Worm (Caenorhabditis elegans) whole organism, young adult: ENCODE data around the gene Y70C5A.3.
A peak's percentile ranks its signal among the peaks of the same experiment; 100 is the strongest.

Source experiments
- B0336.3 ChIP-seq: fragments of 200-800 bp; sonication (Bioruptor generic); IDR thresholded peaks from 2 replicates; pipeline ENCODE4 v1.3.6; 2022; ENCODE audit warnings: missing genetic modification characterization, missing compliant biosample characterization
- D2030.7 ChIP-seq: fragments of 200-800 bp; sonication (Bioruptor generic); IDR thresholded peaks from 2 replicates; pipeline ENCODE4 v1.3.6; 2022; ENCODE audit warnings: missing genetic modification reagents, missing genetic modification characterization, missing compliant biosample characterization
- F22D6.2 ChIP-seq: sonication (generic microtip); optimal IDR thresholded peaks from 2 replicates; lab custom pipeline; 2016; ENCODE audit warnings: mild to moderate bottlenecking, missing genetic modification characterization, missing compliant biosample characterization
- F49E8.2 ChIP-seq: sonication (generic microtip); optimal IDR thresholded peaks from 3 replicates; lab custom pipeline; 2017; ENCODE audit warnings: missing genetic modification characterization, mild to moderate bottlenecking, missing compliant biosample characterization, antibody characterized with exemption, moderate library complexity; ENCODE audit not compliant: insufficient read depth
- F52B5.7 ChIP-seq: sonication (generic microtip); optimal IDR thresholded peaks from 2 replicates; lab custom pipeline; 2016; ENCODE audit warnings: mild to moderate bottlenecking, missing genetic modification characterization, missing compliant biosample characterization
- F57C9.4 ChIP-seq: sonication (generic microtip); optimal IDR thresholded peaks from 2 replicates; lab custom pipeline; 2017; ENCODE audit warnings: mild to moderate bottlenecking, missing genetic modification characterization, missing compliant biosample characterization
- Y53F4B.3 ChIP-seq: fragments of 200-800 bp; sonication (Bioruptor generic); IDR thresholded peaks from 2 replicates; pipeline ENCODE4 v1.3.6; 2022; ENCODE audit warnings: missing genetic modification reagents, missing genetic modification characterization, missing compliant biosample characterization
- aptf-2 ChIP-seq: fragments of 200-800 bp; sonication (Bioruptor generic); conservative IDR thresholded peaks from 2 replicates; pipeline ENCODE4 v1.3.6; 2022; ENCODE audit warnings: missing genetic modification reagents, missing genetic modification characterization, missing compliant biosample characterization
- attf-6 ChIP-seq: fragments of 200-800 bp; sonication (Bioruptor generic); IDR thresholded peaks from 2 replicates; pipeline ENCODE4 v1.3.6; 2022; ENCODE audit warnings: missing genetic modification reagents, missing genetic modification characterization, missing compliant biosample characterization
- cebp-1 ChIP-seq, 2 experiments: fragments of 200-800 bp in 1 of 2; sonication (Bioruptor generic) in 1 of 2; sonication (generic microtip) in 1 of 2; IDR thresholded peaks in 1 of 2; optimal IDR thresholded peaks in 1 of 2; 2 replicates each; pipeline versions ENCODE4 v1.3.6 to Lab custom; 2017 to 2022; ENCODE audit warnings: missing compliant biosample characterization in 2 of 2, missing genetic modification characterization in 2 of 2, mild to moderate bottlenecking in 1 of 2, missing genetic modification reagents in 1 of 2, moderate library complexity in 1 of 2
- ceh-58 ChIP-seq: fragments of 200-800 bp; sonication (Bioruptor generic); IDR thresholded peaks from 2 replicates; pipeline ENCODE4 v1.3.6; 2022; ENCODE audit warnings: missing genetic modification characterization, missing compliant biosample characterization
- ceh-91 ChIP-seq: fragments of 200-800 bp; sonication (Bioruptor generic); IDR thresholded peaks from 2 replicates; pipeline ENCODE4 v1.3.6; 2022; ENCODE audit warnings: missing genetic modification reagents, missing genetic modification characterization, missing compliant biosample characterization
- chd-7 ChIP-seq: sonication (generic microtip); optimal IDR thresholded peaks from 2 replicates; lab custom pipeline; 2016; ENCODE audit warnings: mild to moderate bottlenecking, missing genetic modification characterization, moderate library complexity, missing compliant biosample characterization
- efl-1 ChIP-seq: fragments of 150-350 bp; optimal IDR thresholded peaks from 2 replicates; lab custom pipeline; 2014; ENCODE audit warnings: missing biosample characterization, missing genetic modification reagents, missing genetic modification characterization
- egl-44 ChIP-seq: fragments of 200-800 bp; sonication (Bioruptor generic); IDR thresholded peaks from 2 replicates; pipeline ENCODE4 v1.3.6; 2022; ENCODE audit warnings: missing genetic modification reagents, missing genetic modification characterization, missing compliant biosample characterization
- fkh-3 ChIP-seq: sonication (generic microtip); optimal IDR thresholded peaks from 2 replicates; lab custom pipeline; 2016; ENCODE audit warnings: mild to moderate bottlenecking, missing genetic modification characterization, missing compliant biosample characterization
- lsy-27 ChIP-seq: sonication (generic microtip); optimal IDR thresholded peaks from 2 replicates; lab custom pipeline; 2017; ENCODE audit warnings: missing genetic modification characterization, mild to moderate bottlenecking, missing compliant biosample characterization, antibody characterized with exemption, missing genotype, borderline replicate concordance; ENCODE audit not compliant: insufficient read depth
- madf-6 ChIP-seq: fragments of 200-800 bp; sonication (Bioruptor generic); IDR thresholded peaks from 2 replicates; pipeline ENCODE4 v1.3.6; 2022; ENCODE audit warnings: missing genetic modification reagents, missing genetic modification characterization, missing compliant biosample characterization
- nfya-1 ChIP-seq: sonication (generic microtip); optimal IDR thresholded peaks from 2 replicates; lab custom pipeline; 2017; ENCODE audit warnings: antibody characterized with exemption, missing compliant biosample characterization, missing genetic modification characterization, borderline replicate concordance; ENCODE audit not compliant: insufficient read depth
- pbrm-1 ChIP-seq: fragments of 200-800 bp; sonication (Bioruptor generic); IDR thresholded peaks from 2 replicates; pipeline ENCODE4 v1.3.6; 2022; ENCODE audit warnings: missing genetic modification reagents, missing genetic modification characterization, missing compliant biosample characterization
- repo-1 ChIP-seq: sonication (generic microtip); optimal IDR thresholded peaks from 2 replicates; lab custom pipeline; 2017; ENCODE audit warnings: mild to moderate bottlenecking, missing genetic modification characterization, missing compliant biosample characterization
- rpc-1 ChIP-seq, 2 experiments: fragments of 150-350 bp in 1 of 2; sonication (generic microtip) in 1 of 2; optimal IDR thresholded peaks; 2 replicates each; lab custom pipeline; 2014 to 2018; ENCODE audit warnings: missing biosample characterization in 1 of 2, missing genetic modification characterization in 1 of 2, missing genetic modification reagents in 1 of 2, missing genotype in 1 of 2
- sdz-38 ChIP-seq: sonication (generic microtip); optimal IDR thresholded peaks from 2 replicates; lab custom pipeline; 2016; ENCODE audit warnings: missing genotype, missing genetic modification characterization, missing compliant biosample characterization
- snpc-4 ChIP-seq, 5 experiments: fragments of 150-350 bp in 1 of 5; sonication (generic microtip) in 4 of 5; optimal IDR thresholded peaks; 2 replicates each; lab custom pipeline; 2014 to 2018; ENCODE audit warnings: missing genetic modification characterization in 5 of 5, missing biosample characterization in 3 of 5, antibody characterized with exemption in 2 of 5, mild to moderate bottlenecking in 2 of 5, missing compliant biosample characterization in 2 of 5, missing genotype in 2 of 5, moderate library complexity in 2 of 5, missing genetic modification reagents in 1 of 5
- sptf-2 ChIP-seq: fragments of 200-800 bp; sonication (Bioruptor generic); optimal IDR thresholded peaks from 2 replicates; lab custom pipeline; 2018; ENCODE audit warnings: mild to moderate bottlenecking, missing genetic modification characterization, missing compliant biosample characterization
- unc-130 ChIP-seq: sonication (generic microtip); optimal IDR thresholded peaks from 2 replicates; lab custom pipeline; 2016; ENCODE audit warnings: missing genetic modification reagents, missing genetic modification characterization, missing compliant biosample characterization
- xnd-1 ChIP-seq: sonication (generic microtip); optimal IDR thresholded peaks from 2 replicates; lab custom pipeline; 2016; ENCODE audit warnings: missing genotype, missing genetic modification reagents, missing genetic modification characterization, missing compliant biosample characterization
- ztf-25 ChIP-seq: fragments of 200-800 bp; sonication (Bioruptor generic); IDR thresholded peaks from 2 replicates; pipeline ENCODE4 v1.3.6; 2022; ENCODE audit warnings: missing genetic modification reagents, missing genetic modification characterization, missing compliant biosample characterization

The Y70C5A.3 gene

ce11 chrV:16591992-16592798 lies 28.5 kb downstream of the Y70C5A.3 start, which contains the start of gene srh-269 (continued):
- peak; percentile 29 for TF ChIP-seq F22D6.2
- TF ChIP-seq aptf-2 (GFP tag; lab: Robert Waterston, UW) = no peak
- no peak for TF ChIP-seq sptf-2 (GFP tag; lab: Kevin White, UChicago)
- TF ChIP-seq lsy-27 (tag; lab: Kevin White, UChicago) = peak; percentile 80
- no peak for TF ChIP-seq xnd-1 (tag; lab: Kevin White, UChicago)
- TF ChIP-seq Y53F4B.3 = no peak
- TF ChIP-seq egl-44 (GFP tag; lab: Robert Waterston, UW) = peak; percentile 92
- TF ChIP-seq ztf-25 (GFP tag; lab: Robert Waterston, UW) = peak; percentile 90
- TF ChIP-seq nfya-1 (tag; lab: Kevin White, UChicago) = no peak
- TF ChIP-seq F49E8.2 = peak; percentile 29
- TF ChIP-seq chd-7 (tag; lab: Kevin White, UChicago) = peak; percentile 93
- TF ChIP-seq F52B5.7 (tag; lab: Kevin White, UChicago) = peak; percentile 96
- peak; percentile 43 for TF ChIP-seq F57C9.4 (tag; lab: Kevin White, UChicago)
- TF ChIP-seq ceh-91 (GFP tag; lab: Robert Waterston, UW) = no peak
- peak; percentile 95 for TF ChIP-seq fkh-3 (tag; lab: Kevin White, UChicago)
- TF ChIP-seq efl-1 (GFP tag; lab: Kevin White, UChicago) = no peak
- TF ChIP-seq B0336.3 (GFP tag; lab: Robert Waterston, UW) = peak; percentile 92
- TF ChIP-seq pbrm-1 (GFP tag; lab: Robert Waterston, UW) = peak; percentile 86
- TF ChIP-seq cebp-1 (GFP tag; IDR thresholded peaks at IDR 0.05; lab: Robert Waterston, UW) = peak; percentile 56; the same call in 1 of the 2 replicates
- peak; percentile 84 for TF ChIP-seq cebp-1 (tag; optimal IDR thresholded peaks at IDR 0.05; lab: Kevin White, UChicago)

ce11 chrV:16589488-16589887 lies 31.2 kb downstream of the Y70C5A.3 start:
- TF ChIP-seq cebp-1 (GFP tag; IDR thresholded peaks at IDR 0.05; lab: Robert Waterston, UW) (no peak), cebp-1 (tag; optimal IDR thresholded peaks at IDR 0.05; lab: Kevin White, UChicago) (no peak), attf-6 (GFP tag; lab: Robert Waterston, UW) (no peak), snpc-4 (GFP tag; optimal IDR thresholded peaks at IDR 0.05; lab: Kevin White, UChicago) (no peak), snpc-4 (tag; optimal IDR thresholded peaks at IDR 0.05; lab: Kevin White, UChicago) (peak in 2 of 4 experiments; percentile 31 to 58), F52B5.7 (tag; lab: Kevin White, UChicago) (no peak)

ce11 chrV:16588428-16588827 lies 32.3 kb downstream of the Y70C5A.3 start, which contains the start of gene srw-73:
Gene srw-73, minus strand, starts transcription at chrV:16588528.
- no peak for TF ChIP-seq madf-6 (GFP tag; lab: Robert Waterston, UW)
- no peak for TF ChIP-seq D2030.7
- TF ChIP-seq sdz-38 (tag; lab: Kevin White, UChicago) = no peak
- no peak for TF ChIP-seq ceh-58 (GFP tag; lab: Robert Waterston, UW)
- no peak for TF ChIP-seq repo-1
- TF ChIP-seq unc-130 = no peak

ce11 chrV:16582973-16583372 lies 37.8 kb downstream of the Y70C5A.3 start, which contains the start of gene str-150:
Gene str-150, plus strand, starts transcription at chrV:16583273.
- TF ChIP-seq ceh-58 (GFP tag; lab: Robert Waterston, UW) = no peak
- TF ChIP-seq rpc-1 (optimal IDR thresholded peaks at IDR 0.05; lab: Kevin White, UChicago) = no peak
- no peak for TF ChIP-seq rpc-1 (tag; optimal IDR thresholded peaks at IDR 0.05; lab: Kevin White, UChicago)
- TF ChIP-seq, all 124 proteins: peak for 0
